Fruit fly (Drosophila melanogaster) whole organism, embryonic: Measurements from ENCODE around the gene Grik.

ENCODE experiments used
- Antp ChIP-seq: fragments of 200-800 bp; sonication (Bioruptor generic); optimal IDR thresholded peaks from 3 replicates; lab custom pipeline; 2016; ENCODE audit warnings: missing biosample characterization, missing genetic modification characterization
- Awh ChIP-seq: fragments of 200-800 bp; sonication (Bioruptor generic); IDR thresholded peaks from 2 replicates; pipeline ENCODE4, ENCODE4 v1.3.6; 2022; ENCODE audit warnings: missing biosample characterization, missing genetic modification characterization
- CG10147 ChIP-seq: fragments of 200-800 bp; sonication (Bioruptor generic); optimal IDR thresholded peaks from 2 replicates; lab custom pipeline; 2019; ENCODE audit warnings: missing biosample characterization, mild to moderate bottlenecking, missing genetic modification characterization, moderate library complexity
- CG10431 ChIP-seq: fragments of 200-800 bp; sonication (Bioruptor generic); optimal IDR thresholded peaks from 3 replicates; lab custom pipeline; 2018; ENCODE audit warnings: missing biosample characterization, mild to moderate bottlenecking, missing genetic modification characterization
- CG10565 ChIP-seq: fragments of 200-800 bp; sonication (Bioruptor generic); optimal IDR thresholded peaks from 3 replicates; lab custom pipeline; 2016; ENCODE audit warnings: missing biosample characterization, mild to moderate bottlenecking, missing genetic modification characterization
- CG11560 ChIP-seq: fragments of 200-800 bp; sonication (Bioruptor generic); IDR thresholded peaks from 3 replicates; pipeline ENCODE4 v1.3.6; 2022; ENCODE audit warnings: missing biosample characterization, missing genetic modification characterization
- CG13123 ChIP-seq: fragments of 200-800 bp; sonication (Bioruptor generic); optimal IDR thresholded peaks from 2 replicates; lab custom pipeline; 2016; ENCODE audit warnings: missing biosample characterization, missing genetic modification characterization
- CG13624 ChIP-seq: fragments of 200-800 bp; sonication (Bioruptor generic); optimal IDR thresholded peaks from 2 replicates; lab custom pipeline; 2016; ENCODE audit warnings: missing biosample characterization, missing genetic modification characterization
- CG14014 ChIP-seq: fragments of 200-800 bp; sonication (Bioruptor generic); IDR thresholded peaks from 2 replicates; pipeline ENCODE4 v1.3.6; 2022; ENCODE audit warnings: missing biosample characterization, missing genetic modification characterization
- CG15073 ChIP-seq: fragments of 200-800 bp; sonication (Bioruptor generic); optimal IDR thresholded peaks from 2 replicates; lab custom pipeline; 2016; ENCODE audit warnings: missing biosample characterization, missing genetic modification characterization
- CG17829 ChIP-seq: fragments of 200-800 bp; optimal IDR thresholded peaks from 2 replicates; lab custom pipeline; 2019; ENCODE audit warnings: missing biosample characterization, mild to moderate bottlenecking, missing genetic modification characterization, moderate library complexity
- CG31224 ChIP-seq: fragments of 200-800 bp; sonication (Bioruptor generic); IDR thresholded peaks from 2 replicates; pipeline ENCODE4 v1.3.6; 2022; ENCODE audit warnings: missing biosample characterization, missing genetic modification characterization
- CG31365 ChIP-seq: fragments of 200-800 bp; sonication (Bioruptor generic); optimal IDR thresholded peaks from 2 replicates; lab custom pipeline; 2018; ENCODE audit warnings: missing biosample characterization, mild to moderate bottlenecking, missing genetic modification characterization
- CG34376 ChIP-seq: fragments of 200-800 bp; sonication (Bioruptor generic); optimal IDR thresholded peaks from 2 replicates; lab custom pipeline; 2018; ENCODE audit warnings: missing biosample characterization, mild to moderate bottlenecking, missing genetic modification characterization
- CG4404 ChIP-seq: fragments of 200-800 bp; sonication (Bioruptor generic); IDR thresholded peaks from 2 replicates; pipeline ENCODE4 v1.3.6; 2022; ENCODE audit warnings: missing biosample characterization, missing genetic modification characterization
- CG4707 ChIP-seq: fragments of 200-800 bp; sonication (Bioruptor generic); optimal IDR thresholded peaks from 2 replicates; lab custom pipeline; 2018; ENCODE audit warnings: missing biosample characterization, mild to moderate bottlenecking, missing genetic modification characterization, moderate library complexity
- CG4730 ChIP-seq: fragments of 200-800 bp; sonication (Bioruptor generic); IDR thresholded peaks from 2 replicates; pipeline ENCODE4 v1.3.6; 2022; ENCODE audit warnings: missing biosample characterization, missing genetic modification characterization
- CG6689 ChIP-seq: fragments of 200-800 bp; sonication (Bioruptor generic); IDR thresholded peaks from 2 replicates; pipeline ENCODE4 v1.3.6; 2022; ENCODE audit warnings: missing biosample characterization, missing genetic modification characterization
- CG7963 ChIP-seq: fragments of 200-800 bp; sonication (Bioruptor generic); IDR thresholded peaks from 3 replicates; pipeline ENCODE4 v1.3.6; 2022; ENCODE audit warnings: missing biosample characterization, missing genetic modification characterization; ENCODE audit not compliant: partially characterized antibody
- CG8478 ChIP-seq: fragments of >200 bp; optimal IDR thresholded peaks from 2 replicates; lab custom pipeline; 2018
- CG8765 ChIP-seq: fragments of 200-800 bp; sonication (Bioruptor generic); IDR thresholded peaks from 2 replicates; pipeline ENCODE4 v1.3.6; 2022; ENCODE audit warnings: missing biosample characterization, missing genetic modification characterization
- CoRest ChIP-seq: fragments of 200-800 bp; sonication (Bioruptor generic); optimal IDR thresholded peaks from 3 replicates; lab custom pipeline; 2018; ENCODE audit warnings: missing biosample characterization, mild to moderate bottlenecking, missing genetic modification characterization, moderate library complexity
- Dref ChIP-seq: fragments of 200-800 bp; sonication (Bioruptor generic); IDR thresholded peaks from 2 replicates; pipeline ENCODE4 v1.3.6; 2022; ENCODE audit warnings: missing biosample characterization, missing genetic modification characterization
- Fer3 ChIP-seq: fragments of 200-800 bp; sonication (Bioruptor generic); optimal IDR thresholded peaks from 2 replicates; lab custom pipeline; 2018; ENCODE audit warnings: missing biosample characterization, mild to moderate bottlenecking, missing genetic modification characterization, moderate library complexity
- Hmr ChIP-seq: fragments of 200-800 bp; sonication (Bioruptor generic); optimal IDR thresholded peaks from 3 replicates; lab custom pipeline; 2017; ENCODE audit warnings: mild to moderate bottlenecking, missing biosample characterization, missing genetic modification reagents, missing genetic modification characterization
- Hr78 ChIP-seq, 2 experiments: fragments of 200-800 bp in 1 of 2; fragments of >200 bp in 1 of 2; sonication (Bioruptor generic) in 1 of 2; optimal IDR thresholded peaks; 2 replicates each; lab custom pipeline; 2017 to 2019; ENCODE audit warnings: missing biosample characterization in 2 of 2, missing genetic modification characterization in 2 of 2, mild to moderate bottlenecking in 1 of 2, moderate library complexity in 1 of 2
- Mrtf ChIP-seq: fragments of 200-800 bp; sonication (Bioruptor generic); IDR thresholded peaks from 3 replicates; pipeline ENCODE4 v1.3.6; 2022; ENCODE audit warnings: missing biosample characterization, missing genetic modification characterization
- Sry-δ ChIP-seq: fragments of 200-800 bp; sonication (Bioruptor generic); optimal IDR thresholded peaks from 2 replicates; lab custom pipeline; 2016; ENCODE audit warnings: missing biosample characterization, missing genetic modification characterization
- Ssrp ChIP-seq: fragments of 200-800 bp; sonication (Bioruptor generic); optimal IDR thresholded peaks from 2 replicates; lab custom pipeline; 2018; ENCODE audit warnings: missing biosample characterization, mild to moderate bottlenecking, missing genetic modification characterization, moderate library complexity
- Stat92E ChIP-seq, 3 experiments: fragments of >200 bp in 2 of 3; fragments of 200-800 bp in 1 of 3; sonication (Bioruptor generic) in 1 of 3; optimal IDR thresholded peaks; 2 replicates each; lab custom pipeline; 2017 to 2019; ENCODE audit warnings: missing biosample characterization in 3 of 3, missing genetic modification characterization in 3 of 3, mild to moderate bottlenecking in 1 of 3, moderate library complexity in 1 of 3
- bbx ChIP-seq: fragments of 200-800 bp; sonication (Bioruptor generic); IDR thresholded peaks from 2 replicates; pipeline ENCODE4 v1.3.6; 2022; ENCODE audit warnings: missing biosample characterization, missing genetic modification characterization; ENCODE audit not compliant: partially characterized antibody
- btn ChIP-seq: fragments of 200-800 bp; sonication (Bioruptor generic); optimal IDR thresholded peaks from 2 replicates; lab custom pipeline; 2016; ENCODE audit warnings: missing biosample characterization, missing genetic modification characterization
- cas ChIP-seq: fragments of 200-800 bp; sonication (Bioruptor generic); IDR thresholded peaks from 2 replicates; pipeline ENCODE4 v1.3.6; 2022; ENCODE audit warnings: missing biosample characterization, missing genetic modification characterization
- croc ChIP-seq: fragments of 200-800 bp; sonication (Bioruptor generic); conservative IDR thresholded peaks from 3 replicates; pipeline ENCODE4 v1.3.6; 2022; ENCODE audit warnings: missing biosample characterization, missing genetic modification characterization
- en ChIP-seq: fragments of 200-800 bp; sonication (Bioruptor generic); optimal IDR thresholded peaks from 2 replicates; lab custom pipeline; 2016; ENCODE audit warnings: missing biosample characterization, missing genetic modification characterization
- eve ChIP-seq, 2 experiments: fragments of >200 bp; optimal IDR thresholded peaks; 2 replicates each; lab custom pipeline; 2017; ENCODE audit warnings: missing biosample characterization in 2 of 2, missing genetic modification characterization in 2 of 2
- gcm ChIP-seq: fragments of 200-800 bp; sonication (Bioruptor generic); optimal IDR thresholded peaks from 2 replicates; lab custom pipeline; 2019; ENCODE audit warnings: missing biosample characterization, mild to moderate bottlenecking, missing genetic modification characterization, moderate library complexity
- hb ChIP-seq: fragments of 200-800 bp; sonication (Bioruptor generic); IDR thresholded peaks from 3 replicates; pipeline ENCODE4 v1.3.6; 2022; ENCODE audit warnings: missing biosample characterization, missing genetic modification characterization; ENCODE audit not compliant: partially characterized antibody
- jumu ChIP-seq: fragments of 200-800 bp; sonication (Bioruptor generic); optimal IDR thresholded peaks from 3 replicates; lab custom pipeline; 2016; ENCODE audit warnings: missing biosample characterization, missing genetic modification characterization
- lbe ChIP-seq: fragments of 200-800 bp; sonication (Bioruptor generic); optimal IDR thresholded peaks from 2 replicates; lab custom pipeline; 2016; ENCODE audit warnings: missing biosample characterization, mild to moderate bottlenecking, missing genetic modification characterization
- odd ChIP-seq: fragments of 200-800 bp; sonication (Bioruptor generic); optimal IDR thresholded peaks from 2 replicates; lab custom pipeline; 2017; ENCODE audit warnings: missing biosample characterization, mild to moderate bottlenecking, missing genetic modification characterization
- pho ChIP-seq: fragments of 200-800 bp; sonication (Bioruptor generic); optimal IDR thresholded peaks from 2 replicates; lab custom pipeline; 2016; ENCODE audit warnings: missing biosample characterization, missing genetic modification characterization
- pita ChIP-seq: fragments of 200-800 bp; sonication (Bioruptor generic); optimal IDR thresholded peaks from 2 replicates; lab custom pipeline; 2017; ENCODE audit warnings: missing biosample characterization, mild to moderate bottlenecking, missing genetic modification characterization
- pzg ChIP-seq: fragments of 200-800 bp; sonication (Bioruptor generic); optimal IDR thresholded peaks from 3 replicates; lab custom pipeline; 2018; ENCODE audit warnings: missing biosample characterization, mild to moderate bottlenecking, missing genetic modification characterization, moderate library complexity
- sens ChIP-seq: fragments of 200-800 bp; sonication (Bioruptor generic); peaks from one replicate; lab custom pipeline; 2016; ENCODE audit warnings: missing biosample characterization, missing genetic modification characterization
- slbo ChIP-seq: fragments of 200-800 bp; sonication (Bioruptor generic); IDR thresholded peaks from 2 replicates; pipeline ENCODE4 v1.3.6; 2022; ENCODE audit warnings: missing biosample characterization, missing genetic modification characterization
- sqz ChIP-seq: fragments of 200-800 bp; sonication (Bioruptor generic); optimal IDR thresholded peaks from 3 replicates; lab custom pipeline; 2018; ENCODE audit warnings: missing biosample characterization, mild to moderate bottlenecking, missing genetic modification characterization
- stwl ChIP-seq: fragments of 200-800 bp; sonication (Bioruptor generic); optimal IDR thresholded peaks from 3 replicates; lab custom pipeline; 2018; ENCODE audit warnings: missing biosample characterization, mild to moderate bottlenecking, missing genetic modification characterization, moderate library complexity
- tap ChIP-seq: fragments of 200-800 bp; optimal IDR thresholded peaks from 3 replicates; lab custom pipeline; 2019; ENCODE audit warnings: missing biosample characterization, mild to moderate bottlenecking, missing genetic modification characterization, moderate library complexity
- zen ChIP-seq: fragments of 200-800 bp; sonication (Bioruptor generic); optimal IDR thresholded peaks from 3 replicates; lab custom pipeline; 2018; ENCODE audit warnings: missing biosample characterization, mild to moderate bottlenecking, missing genetic modification characterization, moderate library complexity

Gene Grik

DNA sequence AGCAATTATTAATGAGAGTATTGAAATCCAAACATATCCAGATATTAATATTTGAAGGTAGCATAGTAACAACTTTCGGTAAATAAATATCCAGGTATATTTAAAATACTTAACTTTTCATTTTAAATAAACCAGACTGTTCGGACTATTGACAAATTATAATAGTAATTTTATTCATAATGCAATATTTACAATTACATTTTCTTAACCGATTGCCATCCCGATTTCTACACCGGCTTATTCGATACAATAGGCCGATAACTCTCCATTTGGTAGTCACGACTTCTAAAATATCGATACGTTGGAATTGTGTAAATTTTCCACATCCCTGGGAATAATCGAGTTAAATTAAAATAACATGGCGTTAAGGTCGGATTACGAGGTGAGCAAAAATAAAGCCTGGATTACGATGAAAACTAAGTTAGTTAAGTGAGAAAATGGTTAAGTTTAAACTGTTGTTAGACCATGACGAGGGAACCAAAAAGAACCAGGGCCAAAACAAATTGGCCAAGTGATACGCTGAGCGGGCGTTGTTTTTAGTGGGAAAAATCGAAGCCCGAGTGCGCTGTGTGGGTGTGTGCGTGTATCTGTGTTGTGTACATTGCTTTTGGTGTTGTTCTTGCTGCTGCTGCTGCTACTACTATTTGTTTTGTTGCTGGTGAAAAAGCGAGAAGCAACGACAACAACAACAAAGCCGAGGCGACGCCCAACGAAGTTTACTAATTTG, 46.9 kb downstream of the Grik start, which contains the start of gene Atpalpha (continued):
- TF ChIP-seq CG10565 (GFP tag; lab: Kevin White, UChicago) (no peak), cas (GFP tag; lab: Robert Waterston, UW) (no peak), Sry-δ (GFP tag; lab: Kevin White, UChicago) (peak; percentile 85), zen (tag; lab: Kevin White, UChicago) (peak; percentile 39), en (no peak), Hr78 (GFP tag; optimal IDR thresholded peaks at IDR 0.05; lab: Kevin White, UChicago) (no peak), CG10431 (peak; percentile 47), CG13624 (GFP tag; lab: Kevin White, UChicago) (no peak), CG15073 (GFP tag; lab: Kevin White, UChicago) (no peak), sens (peak; percentile 18), CG17829 (tag; lab: Kevin White, UChicago) (peak; percentile 27), Antp (GFP tag; lab: Kevin White, UChicago) (peak; percentile 2), pita (GFP tag; lab: Kevin White, UChicago) (peak; percentile 24), CG8765 (GFP tag; lab: Robert Waterston, UW) (no peak), slbo (GFP tag; lab: Robert Waterston, UW) (no peak; the same call in 1 of the 2 replicates), CG4404 (GFP tag; lab: Robert Waterston, UW) (no peak), sqz (GFP tag; lab: Kevin White, UChicago) (no peak), odd (peak; percentile 42), pzg (GFP tag; lab: Kevin White, UChicago) (peak; percentile 68), CoRest (peak; percentile 10), CG31365 (tag; lab: Kevin White, UChicago) (no peak), CG4707 (GFP tag; lab: Kevin White, UChicago) (no peak), bbx (GFP tag; lab: Robert Waterston, UW) (peak; percentile 99), eve (GFP tag; optimal IDR thresholded peaks at IDR 0.05; lab: Kevin White, UChicago) (peak in 1 of 2 experiments; percentile 74), CG7963 (GFP tag; lab: Robert Waterston, UW) (peak; percentile 97), lbe (no peak), Ssrp (tag; lab: Kevin White, UChicago) (no peak), Mrtf (GFP tag; lab: Robert Waterston, UW) (no peak), CG13123 (no peak), CG14014 (GFP tag; lab: Robert Waterston, UW) (0 out of 2 replicates have a peak, but pooled peaks have one; percentile 6), Stat92E (GFP tag; optimal IDR thresholded peaks at IDR 0.05; lab: Kevin White, UChicago) (peak in 1 of 3 experiments; percentile 69), stwl (tag; lab: Kevin White, UChicago) (peak; percentile 84), Hmr (no peak), Dref (GFP tag; lab: Robert Waterston, UW) (peak; percentile 98), CG4730 (no peak), Fer3 (tag; lab: Kevin White, UChicago) (no peak), CG31224 (GFP tag; lab: Robert Waterston, UW) (no peak), gcm (no peak), CG34376 (GFP tag; lab: Kevin White, UChicago) (peak; percentile 7), croc (GFP tag; lab: Robert Waterston, UW) (no peak), Awh (GFP tag; lab: Robert Waterston, UW) (0 out of 2 replicates have a peak, but pooled peaks have one; percentile 25), CG11560 (tag; lab: Robert Waterston, UW) (peak; percentile 99), btn (GFP tag; lab: Kevin White, UChicago) (no peak), pho (GFP tag; lab: Kevin White, UChicago) (no peak), tap (tag; lab: Kevin White, UChicago) (peak; percentile 31), CG6689 (GFP tag; lab: Robert Waterston, UW) (no peak), jumu (no peak), CG10147 (GFP tag; lab: Kevin White, UChicago) (no peak), hb (GFP tag; lab: Robert Waterston, UW) (peak; percentile 97), CG8478 (lab: Kevin White, UChicago) (no peak)
